Worm (Caenorhabditis elegans) whole organism, late embryonic: Measurements from ENCODE around the gene hil-1.

Source experiments
- C08G9.2 ChIP-seq: sonication (generic microtip); optimal IDR thresholded peaks from 2 replicates; lab custom pipeline; 2016; ENCODE audit warnings: mild to moderate bottlenecking, missing genetic modification characterization, moderate library complexity, missing compliant biosample characterization
- C38D4.7 ChIP-seq: fragments of 200-800 bp; sonication (Bioruptor generic); optimal IDR thresholded peaks from 2 replicates; lab custom pipeline; 2018; ENCODE audit warnings: mild to moderate bottlenecking, missing genetic modification characterization, moderate library complexity, missing compliant biosample characterization
- K02D7.2 ChIP-seq: sonication (generic microtip); optimal IDR thresholded peaks from 2 replicates; lab custom pipeline; 2017; ENCODE audit warnings: mild to moderate bottlenecking, missing genetic modification characterization, missing compliant biosample characterization
- K09A11.1 ChIP-seq: sonication (generic microtip); optimal IDR thresholded peaks from 2 replicates; lab custom pipeline; 2017; ENCODE audit warnings: antibody characterized with exemption, mild to moderate bottlenecking, missing genetic modification characterization, missing compliant biosample characterization; ENCODE audit not compliant: insufficient read depth
- Y22D7AL.16 ChIP-seq: sonication (generic microtip); optimal IDR thresholded peaks from 2 replicates; lab custom pipeline; 2016; ENCODE audit warnings: missing genetic modification characterization, missing compliant biosample characterization
- ahr-1 ChIP-seq: sonication (generic microtip); optimal IDR thresholded peaks from 2 replicates; lab custom pipeline; 2016; ENCODE audit warnings: missing genetic modification characterization, missing compliant biosample characterization
- ama-1 ChIP-seq: fragments of 150-350 bp; optimal IDR thresholded peaks from 2 replicates; lab custom pipeline; 2014
- ceh-14 ChIP-seq: sonication (generic microtip); optimal IDR thresholded peaks from 2 replicates; lab custom pipeline; 2016; ENCODE audit warnings: missing genotype, missing genetic modification characterization, missing compliant biosample characterization
- ceh-18 ChIP-seq: sonication (generic microtip); optimal IDR thresholded peaks from 2 replicates; lab custom pipeline; 2016; ENCODE audit warnings: missing genetic modification characterization, missing compliant biosample characterization
- ceh-22 ChIP-seq: sonication (generic microtip); optimal IDR thresholded peaks from 2 replicates; lab custom pipeline; 2017; ENCODE audit warnings: missing biosample characterization, missing genetic modification characterization
- ceh-24 ChIP-seq: sonication (generic microtip); optimal IDR thresholded peaks from 2 replicates; lab custom pipeline; 2016; ENCODE audit warnings: mild to moderate bottlenecking, missing genetic modification characterization, missing compliant biosample characterization
- ceh-31 ChIP-seq: sonication (generic microtip); optimal IDR thresholded peaks from 2 replicates; lab custom pipeline; 2016; ENCODE audit warnings: missing genetic modification characterization, missing compliant biosample characterization
- ceh-34 ChIP-seq: sonication (generic microtip); optimal IDR thresholded peaks from 2 replicates; lab custom pipeline; 2016; ENCODE audit warnings: mild to moderate bottlenecking, missing genetic modification characterization, missing compliant biosample characterization
- ceh-45 ChIP-seq: fragments of 200-800 bp; sonication (Bioruptor generic); IDR thresholded peaks from 2 replicates; pipeline ENCODE4 v1.3.6; 2022; ENCODE audit warnings: missing genetic modification reagents, missing genetic modification characterization, missing compliant biosample characterization
- ceh-6 ChIP-seq: fragments of 200-800 bp; sonication (Bioruptor generic); optimal IDR thresholded peaks from 2 replicates; lab custom pipeline; 2018; ENCODE audit warnings: mild to moderate bottlenecking, missing genetic modification characterization, missing compliant biosample characterization
- che-1 ChIP-seq: sonication (generic microtip); optimal IDR thresholded peaks from 2 replicates; lab custom pipeline; 2016; ENCODE audit warnings: mild to moderate bottlenecking, missing genetic modification characterization, missing compliant biosample characterization
- dve-1 ChIP-seq: sonication (generic microtip); optimal IDR thresholded peaks from 2 replicates; lab custom pipeline; 2017; ENCODE audit warnings: antibody characterized with exemption, mild to moderate bottlenecking, missing genetic modification characterization, missing compliant biosample characterization
- ets-4 ChIP-seq: sonication (generic microtip); optimal IDR thresholded peaks from 2 replicates; lab custom pipeline; 2016; ENCODE audit warnings: missing genetic modification characterization, missing compliant biosample characterization
- eyg-1 ChIP-seq: sonication (generic microtip); optimal IDR thresholded peaks from 2 replicates; lab custom pipeline; 2016; ENCODE audit warnings: missing genotype, missing genetic modification characterization, missing compliant biosample characterization
- fkh-10 ChIP-seq: fragments of 150-350 bp; optimal IDR thresholded peaks from 2 replicates; lab custom pipeline; 2014; ENCODE audit warnings: missing biosample characterization, missing genetic modification reagents, missing genetic modification characterization
- fkh-6 ChIP-seq: sonication (generic microtip); optimal IDR thresholded peaks from 2 replicates; lab custom pipeline; 2016; ENCODE audit warnings: missing genetic modification characterization, missing compliant biosample characterization
- gmeb-2 ChIP-seq: sonication (generic microtip); optimal IDR thresholded peaks from 2 replicates; lab custom pipeline; 2016; ENCODE audit warnings: missing genetic modification characterization, inconsistent platforms, missing compliant biosample characterization
- hlh-15 ChIP-seq: sonication (generic microtip); optimal IDR thresholded peaks from 2 replicates; lab custom pipeline; 2016; ENCODE audit warnings: missing genetic modification characterization, missing compliant biosample characterization
- hlh-6 ChIP-seq: sonication (generic microtip); optimal IDR thresholded peaks from 2 replicates; lab custom pipeline; 2016; ENCODE audit warnings: missing genotype, missing genetic modification characterization, missing compliant biosample characterization
- hlh-8 ChIP-seq: sonication (generic microtip); optimal IDR thresholded peaks from 2 replicates; lab custom pipeline; 2016; ENCODE audit warnings: missing genotype, missing genetic modification characterization, missing compliant biosample characterization
- mec-3 ChIP-seq: sonication (generic microtip); optimal IDR thresholded peaks from 2 replicates; lab custom pipeline; 2016; ENCODE audit warnings: borderline replicate concordance, missing genetic modification characterization, missing compliant biosample characterization
- nfya-1 ChIP-seq: sonication (generic microtip); optimal IDR thresholded peaks from 2 replicates; lab custom pipeline; 2017; ENCODE audit warnings: missing genetic modification characterization, mild to moderate bottlenecking, missing compliant biosample characterization, antibody characterized with exemption, moderate library complexity
- nhr-11 ChIP-seq: fragments of 150-350 bp; optimal IDR thresholded peaks from 2 replicates; lab custom pipeline; 2014; ENCODE audit warnings: missing biosample characterization, missing genetic modification characterization
- nhr-232 ChIP-seq: sonication (generic microtip); optimal IDR thresholded peaks from 2 replicates; lab custom pipeline; 2016; ENCODE audit warnings: missing genetic modification characterization, missing compliant biosample characterization
- pag-3 ChIP-seq: sonication (generic microtip); optimal IDR thresholded peaks from 2 replicates; lab custom pipeline; 2016; ENCODE audit warnings: missing compliant biosample characterization, missing genetic modification characterization, borderline replicate concordance
- pat-9 ChIP-seq: fragments of 200-800 bp; sonication (Bioruptor generic); optimal IDR thresholded peaks from 2 replicates; lab custom pipeline; 2018; ENCODE audit warnings: mild to moderate bottlenecking, missing genetic modification characterization, moderate library complexity, missing compliant biosample characterization
- pros-1 ChIP-seq: fragments of 150-350 bp; optimal IDR thresholded peaks from 2 replicates; lab custom pipeline; 2014; ENCODE audit warnings: missing biosample characterization, missing genetic modification reagents, missing genetic modification characterization
- ref-2 ChIP-seq: sonication (generic microtip); optimal IDR thresholded peaks from 2 replicates; lab custom pipeline; 2016; ENCODE audit warnings: missing genetic modification characterization, missing compliant biosample characterization
- sox-4 ChIP-seq: sonication (generic microtip); optimal IDR thresholded peaks from 2 replicates; lab custom pipeline; 2017; ENCODE audit warnings: mild to moderate bottlenecking, missing genetic modification characterization, inconsistent platforms, missing compliant biosample characterization
- syd-9 ChIP-seq: sonication (generic microtip); optimal IDR thresholded peaks from 2 replicates; lab custom pipeline; 2016; ENCODE audit warnings: mild to moderate bottlenecking, missing genetic modification characterization, moderate library complexity, missing compliant biosample characterization
- tbx-2 ChIP-seq: sonication (generic microtip); optimal IDR thresholded peaks from 2 replicates; lab custom pipeline; 2016; ENCODE audit warnings: missing genetic modification characterization, missing compliant biosample characterization
- ttx-3 ChIP-seq: sonication (generic microtip); optimal IDR thresholded peaks from 2 replicates; lab custom pipeline; 2016; ENCODE audit warnings: missing genetic modification reagents, missing genetic modification characterization, missing compliant biosample characterization
- unc-3 ChIP-seq, 2 experiments: fragments of 200-800 bp in 1 of 2; sonication (Bioruptor generic) in 1 of 2; sonication (generic microtip) in 1 of 2; conservative IDR thresholded peaks in 1 of 2; optimal IDR thresholded peaks in 1 of 2; 2 replicates each; pipeline versions ENCODE4 v1.3.6 to Lab custom; 2016 to 2022; ENCODE audit warnings: missing compliant biosample characterization in 2 of 2, missing genetic modification characterization in 2 of 2, missing genetic modification reagents in 1 of 2
- unc-55 ChIP-seq: sonication (generic microtip); optimal IDR thresholded peaks from 2 replicates; lab custom pipeline; 2017; ENCODE audit warnings: missing biosample characterization, missing genetic modification reagents, missing genetic modification characterization

Gene hil-1

DNA sequence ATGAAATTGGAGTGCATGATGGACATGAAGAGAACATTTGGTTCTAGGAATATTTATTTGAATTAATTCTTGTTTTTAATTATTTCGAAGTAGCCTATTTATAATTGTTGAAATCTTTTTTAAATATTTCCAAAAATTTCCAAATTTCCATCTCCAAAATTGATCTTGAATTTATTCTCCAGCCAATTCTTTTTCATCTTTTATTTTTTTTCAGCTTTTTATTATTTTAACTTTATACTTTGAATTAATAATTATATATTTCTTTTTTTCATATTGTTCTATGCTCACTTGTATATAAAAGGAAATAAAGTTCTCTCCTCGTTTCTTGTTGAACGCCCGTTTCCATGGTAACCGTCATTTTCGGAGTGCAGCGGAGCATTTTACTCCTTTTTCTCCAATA, 30.4 kb downstream of the hil-1 start, which contains the start of gene xbx-1:
Gene xbx-1 (plus strand): TSS at position 301 of the 400 bp plus-strand sequence.
- TF ChIP-seq ceh-24 (tag; lab: Kevin White, UChicago), result no peak
- no peak for TF ChIP-seq ceh-22 (tag; lab: Kevin White, UChicago)
- TF ChIP-seq ets-4 (tag; lab: Kevin White, UChicago), result no peak
- no peak for TF ChIP-seq ama-1 (lab: Kevin White, UChicago)

DNA sequence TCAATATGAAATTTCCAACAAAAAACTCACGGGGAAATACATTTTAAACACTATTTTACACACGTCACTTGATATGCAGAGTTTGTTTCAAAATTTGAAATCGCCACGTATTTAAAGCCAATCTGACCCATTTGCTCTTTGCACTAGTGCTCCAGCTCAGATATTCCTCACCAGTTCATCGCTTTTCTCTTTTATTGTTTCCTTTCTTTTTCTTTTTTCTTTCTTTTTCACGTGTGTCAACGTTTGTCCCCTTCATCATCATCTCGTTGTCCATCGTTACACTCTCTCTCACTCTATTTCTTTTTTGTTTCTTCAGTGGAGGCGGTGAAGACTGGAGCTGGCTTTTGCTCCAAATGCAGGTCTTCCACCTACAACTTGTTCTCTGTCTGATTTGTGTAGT, 35.0 kb downstream of the hil-1 start, which contains the start of gene F02D8.4:
Gene F02D8.4 (plus strand): TSS at position 301 of the 400 bp plus-strand sequence.
- no peak for TF ChIP-seq ahr-1 (tag; lab: Kevin White, UChicago)
- TF ChIP-seq mec-3, result no peak
- no peak for TF ChIP-seq fkh-6
- TF ChIP-seq unc-3 (GFP tag; conservative IDR thresholded peaks at IDR 0.05; lab: Robert Waterston, UW), result no peak
- TF ChIP-seq unc-3 (tag; optimal IDR thresholded peaks at IDR 0.05; lab: Kevin White, UChicago), result no peak
- no peak for TF ChIP-seq hlh-15 (tag; lab: Kevin White, UChicago)
- TF ChIP-seq tbx-2 (tag; lab: Kevin White, UChicago), result no peak
- no peak for TF ChIP-seq C38D4.7
- TF ChIP-seq pat-9 (tag; lab: Kevin White, UChicago), result no peak
- no peak for TF ChIP-seq ceh-18 (tag; lab: Kevin White, UChicago)
- TF ChIP-seq K09A11.1, result no peak

DNA sequence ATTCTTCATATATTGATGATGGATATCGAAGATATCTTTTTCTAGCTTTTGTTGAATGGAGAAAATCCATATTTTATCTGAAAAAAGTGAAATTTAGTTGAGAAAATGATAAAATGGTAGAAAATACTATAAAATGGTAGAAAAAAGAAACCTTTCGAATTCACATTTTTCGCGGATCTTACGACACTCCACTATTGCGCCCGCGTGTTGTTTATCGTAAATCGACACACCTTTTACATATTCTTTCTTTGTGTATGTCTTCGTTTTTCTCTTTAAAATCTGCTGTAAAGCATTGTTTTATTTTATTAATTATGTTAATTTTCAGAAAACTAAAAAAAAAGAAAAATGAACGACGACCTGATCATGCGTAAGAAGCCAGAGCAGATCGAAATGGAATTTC, 41.3 kb downstream of the hil-1 start, which contains the start of the genes cdt-2 and T01C3.2:
Gene cdt-2 (minus strand): TSS at position 284 of the 400 bp plus-strand sequence.
Gene T01C3.2 (plus strand): TSS at position 326 of the 400 bp plus-strand sequence.
- TF ChIP-seq nfya-1 (tag; lab: Kevin White, UChicago), result peak; percentile 19
- TF ChIP-seq hlh-6 (tag; lab: Kevin White, UChicago), result no peak

DNA sequence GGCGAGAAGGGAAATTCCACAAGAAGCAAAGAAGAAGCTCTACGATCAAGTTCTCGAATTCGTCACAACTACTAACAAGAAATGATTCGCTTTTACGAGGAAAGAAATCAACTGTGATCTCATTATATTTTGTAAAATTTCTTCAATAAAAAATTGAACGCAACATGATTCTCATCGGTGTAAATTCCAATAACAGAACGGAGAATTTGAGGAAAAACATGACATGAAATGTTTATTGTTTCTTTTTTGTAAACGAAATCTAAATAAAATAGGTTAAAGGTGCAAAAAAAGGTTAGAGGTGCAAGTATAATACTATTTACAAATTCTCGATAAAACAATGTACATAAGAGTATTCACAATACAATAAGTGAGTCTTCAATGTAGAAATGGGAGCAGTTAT, 41.9 kb downstream of the hil-1 start:
- TF ChIP-seq ets-4 (tag; lab: Kevin White, UChicago), result no peak
- TF ChIP-seq eyg-1 (tag; lab: Kevin White, UChicago), result no peak
- TF ChIP-seq ref-2, result no peak
- no peak for TF ChIP-seq hlh-8 (tag; lab: Kevin White, UChicago)
- TF ChIP-seq Y22D7AL.16 (tag; lab: Kevin White, UChicago), result no peak
- no peak for TF ChIP-seq K02D7.2 (tag; lab: Kevin White, UChicago)
- no peak for TF ChIP-seq sox-4 (tag; lab: Kevin White, UChicago)
- no peak for TF ChIP-seq unc-3 (GFP tag; conservative IDR thresholded peaks at IDR 0.05; lab: Robert Waterston, UW)
- no peak for TF ChIP-seq unc-3 (tag; optimal IDR thresholded peaks at IDR 0.05; lab: Kevin White, UChicago)
- TF ChIP-seq pros-1 (tag; lab: Kevin White, UChicago), result no peak
- TF ChIP-seq nfya-1 (tag; lab: Kevin White, UChicago), result no peak
- TF ChIP-seq che-1 (tag; lab: Kevin White, UChicago), result no peak
- TF ChIP-seq unc-55 (GFP tag; lab: Kevin White, UChicago), result no peak
- no peak for TF ChIP-seq ceh-45 (GFP tag; lab: Robert Waterston, UW)
- no peak for TF ChIP-seq ttx-3
- no peak for TF ChIP-seq ceh-14 (tag; lab: Kevin White, UChicago)
- no peak for TF ChIP-seq nhr-232 (tag; lab: Kevin White, UChicago)

DNA sequence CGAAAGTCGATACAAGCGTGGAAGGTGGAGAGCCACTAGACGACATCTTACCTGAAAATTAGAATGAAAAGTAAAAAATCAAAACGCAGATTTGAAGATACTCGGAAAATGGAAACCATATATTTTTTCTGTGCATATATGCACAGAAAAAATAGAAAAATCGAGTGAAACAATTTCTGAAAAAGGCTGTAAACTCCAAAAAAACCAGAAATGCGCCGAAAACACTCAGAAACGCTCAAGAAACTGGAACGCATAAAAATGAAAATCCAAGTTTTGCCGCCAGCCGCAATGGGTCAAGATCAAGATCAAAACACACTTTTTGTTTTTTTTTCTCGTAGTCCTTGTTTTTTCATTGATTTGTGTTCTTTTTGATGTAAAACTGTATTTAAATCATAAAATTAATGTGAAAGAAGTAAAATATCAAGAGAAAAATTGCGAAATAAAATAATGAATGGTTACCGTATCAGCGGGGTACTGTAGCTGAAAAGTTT, 43.1 kb downstream of the hil-1 start, which contains the start of gene T01C3.3:
Gene T01C3.3 (minus strand): TSS at position 51 of the 491 bp plus-strand sequence.
- TF ChIP-seq nfya-1 (tag; lab: Kevin White, UChicago), result no peak
- no peak for TF ChIP-seq pag-3
- TF ChIP-seq ahr-1 (tag; lab: Kevin White, UChicago), result no peak
- no peak for TF ChIP-seq nhr-11 (tag; lab: Kevin White, UChicago)
- TF ChIP-seq ceh-31 (tag; lab: Kevin White, UChicago), result no peak
- no peak for TF ChIP-seq ceh-6
- TF ChIP-seq fkh-10, result no peak
- no peak for TF ChIP-seq syd-9 (tag; lab: Kevin White, UChicago)
- no peak for TF ChIP-seq ref-2
- no peak for TF ChIP-seq pros-1 (tag; lab: Kevin White, UChicago)
- no peak for TF ChIP-seq ama-1 (lab: Kevin White, UChicago)
- TF ChIP-seq C08G9.2 (tag; lab: Kevin White, UChicago), result no peak
- TF ChIP-seq K02D7.2 (tag; lab: Kevin White, UChicago), result no peak
- TF ChIP-seq dve-1, result no peak
- no peak for TF ChIP-seq eyg-1 (tag; lab: Kevin White, UChicago)
- TF ChIP-seq ceh-34 (tag; lab: Kevin White, UChicago), result no peak
- no peak for TF ChIP-seq gmeb-2
